Worm (Caenorhabditis elegans) whole organism, young adult: ENCODE data around the gene srh-187.

ENCODE experiments used
- B0019.2 ChIP-seq: fragments of 200-800 bp; sonication (Bioruptor generic); conservative IDR thresholded peaks from 2 replicates; pipeline ENCODE4 v1.3.6; 2022; ENCODE audit warnings: missing genetic modification reagents, missing genetic modification characterization, missing compliant biosample characterization
- B0336.3 ChIP-seq: fragments of 200-800 bp; sonication (Bioruptor generic); IDR thresholded peaks from 2 replicates; pipeline ENCODE4 v1.3.6; 2022; ENCODE audit warnings: missing genetic modification characterization, missing compliant biosample characterization
- C06A6.2 ChIP-seq: fragments of 200-800 bp; sonication (Bioruptor generic); conservative IDR thresholded peaks from 2 replicates; pipeline ENCODE4 v1.3.6; 2022; ENCODE audit warnings: missing genetic modification characterization, missing compliant biosample characterization
- C17E4.6 ChIP-seq: fragments of 200-800 bp; sonication (Bioruptor generic); IDR thresholded peaks from 2 replicates; pipeline ENCODE4 v1.3.6; 2022; ENCODE audit warnings: missing genetic modification reagents, missing genetic modification characterization, missing compliant biosample characterization
- F37B4.10 ChIP-seq: fragments of 200-800 bp; sonication (Bioruptor generic); IDR thresholded peaks from 2 replicates; pipeline ENCODE4 v1.3.6; 2022; ENCODE audit warnings: missing genetic modification characterization, missing compliant biosample characterization
- F39B2.1 ChIP-seq: fragments of 200-800 bp; sonication (Bioruptor generic); IDR thresholded peaks from 2 replicates; pipeline ENCODE4 v1.3.6; 2022; ENCODE audit warnings: missing genetic modification reagents, missing genetic modification characterization, missing compliant biosample characterization
- F57A8.1 ChIP-seq: fragments of 200-800 bp; sonication (Bioruptor generic); optimal IDR thresholded peaks from 2 replicates; lab custom pipeline; 2018; ENCODE audit warnings: mild to moderate bottlenecking, missing genetic modification characterization, moderate library complexity, missing compliant biosample characterization
- T07F8.4 ChIP-seq: sonication (generic microtip); optimal IDR thresholded peaks from 2 replicates; lab custom pipeline; 2016; ENCODE audit warnings: mild to moderate bottlenecking, missing genetic modification characterization, moderate library complexity, missing compliant biosample characterization
- Y53G8AR.9 ChIP-seq: fragments of 200-800 bp; sonication (Bioruptor generic); conservative IDR thresholded peaks from 2 replicates; pipeline ENCODE4 v1.3.6; 2022; ENCODE audit warnings: missing genetic modification reagents, missing genetic modification characterization, missing compliant biosample characterization
- Y79H2A.3 ChIP-seq: fragments of 200-800 bp; sonication (Bioruptor generic); conservative IDR thresholded peaks from 2 replicates; pipeline ENCODE4 v1.3.6; 2022; ENCODE audit warnings: missing genetic modification reagents, missing genetic modification characterization, missing compliant biosample characterization
- Y95B8A.8 ChIP-seq: fragments of 200-800 bp; sonication (Bioruptor generic); IDR thresholded peaks from 2 replicates; pipeline ENCODE4 v1.3.6; 2022; ENCODE audit warnings: missing genetic modification reagents, missing genetic modification characterization, missing compliant biosample characterization
- aptf-3 ChIP-seq: fragments of 200-800 bp; sonication (Bioruptor generic); IDR thresholded peaks from 2 replicates; pipeline ENCODE4 v1.3.6; 2022; ENCODE audit warnings: missing genetic modification characterization, missing compliant biosample characterization
- attf-6 ChIP-seq: fragments of 200-800 bp; sonication (Bioruptor generic); IDR thresholded peaks from 2 replicates; pipeline ENCODE4 v1.3.6; 2022; ENCODE audit warnings: missing genetic modification reagents, missing genetic modification characterization, missing compliant biosample characterization
- ceh-27 ChIP-seq: fragments of 200-800 bp; sonication (Bioruptor generic); optimal IDR thresholded peaks from 2 replicates; lab custom pipeline; 2018; ENCODE audit warnings: mild to moderate bottlenecking, missing genetic modification characterization, moderate library complexity, missing compliant biosample characterization
- ceh-58 ChIP-seq: fragments of 200-800 bp; sonication (Bioruptor generic); IDR thresholded peaks from 2 replicates; pipeline ENCODE4 v1.3.6; 2022; ENCODE audit warnings: missing genetic modification characterization, missing compliant biosample characterization
- ceh-91 ChIP-seq: fragments of 200-800 bp; sonication (Bioruptor generic); IDR thresholded peaks from 2 replicates; pipeline ENCODE4 v1.3.6; 2022; ENCODE audit warnings: missing genetic modification reagents, missing genetic modification characterization, missing compliant biosample characterization
- egrh-3 ChIP-seq: fragments of 200-800 bp; sonication (Bioruptor generic); IDR thresholded peaks from 2 replicates; pipeline ENCODE4 v1.3.6; 2022; ENCODE audit warnings: missing genetic modification reagents, missing genetic modification characterization, missing compliant biosample characterization
- fkh-3 ChIP-seq: sonication (generic microtip); optimal IDR thresholded peaks from 2 replicates; lab custom pipeline; 2016; ENCODE audit warnings: mild to moderate bottlenecking, missing genetic modification characterization, missing compliant biosample characterization
- let-607 ChIP-seq, 2 experiments: fragments of 200-800 bp in 1 of 2; sonication (Bioruptor generic) in 1 of 2; sonication (generic microtip) in 1 of 2; optimal IDR thresholded peaks; 2 replicates each; lab custom pipeline; 2016 to 2018; ENCODE audit warnings: mild to moderate bottlenecking in 2 of 2, missing compliant biosample characterization in 2 of 2, missing genetic modification characterization in 2 of 2, moderate library complexity in 2 of 2, missing genotype in 1 of 2
- lin-26 ChIP-seq: fragments of 200-800 bp; sonication (Bioruptor generic); IDR thresholded peaks from 2 replicates; pipeline ENCODE4 v1.3.6; 2022; ENCODE audit warnings: missing genetic modification reagents, missing genetic modification characterization, missing compliant biosample characterization
- lin-35 ChIP-seq, 3 experiments: fragments of 150-350 bp in 2 of 3; sonication (generic microtip) in 1 of 3; optimal IDR thresholded peaks; 2 replicates each; lab custom pipeline; 2014 to 2018; ENCODE audit warnings: missing biosample characterization in 3 of 3, missing genetic modification characterization in 3 of 3, missing genetic modification reagents in 3 of 3
- lin-54 ChIP-seq: fragments of 200-800 bp; sonication (Bioruptor generic); optimal IDR thresholded peaks from 2 replicates; lab custom pipeline; 2018; ENCODE audit warnings: mild to moderate bottlenecking, missing genetic modification characterization, missing compliant biosample characterization
- lsl-1 ChIP-seq: fragments of 200-800 bp; sonication (Bioruptor generic); optimal IDR thresholded peaks from 2 replicates; lab custom pipeline; 2018; ENCODE audit warnings: mild to moderate bottlenecking, missing genetic modification characterization, moderate library complexity, missing compliant biosample characterization
- madf-10 ChIP-seq: sonication (generic microtip); optimal IDR thresholded peaks from 2 replicates; lab custom pipeline; 2016; ENCODE audit warnings: mild to moderate bottlenecking, missing genetic modification characterization, missing compliant biosample characterization
- madf-3 ChIP-seq: fragments of 200-800 bp; sonication (Bioruptor generic); IDR thresholded peaks from 2 replicates; pipeline ENCODE4 v1.3.6; 2022; ENCODE audit warnings: missing genetic modification reagents, missing genetic modification characterization, missing compliant biosample characterization
- mel-28 ChIP-seq: sonication (generic microtip); optimal IDR thresholded peaks from 2 replicates; lab custom pipeline; 2016; ENCODE audit warnings: borderline replicate concordance, mild to moderate bottlenecking, missing genetic modification characterization, missing compliant biosample characterization
- nhr-120 ChIP-seq: fragments of 200-800 bp; sonication (Bioruptor generic); IDR thresholded peaks from 2 replicates; pipeline ENCODE4 v1.3.6; 2022; ENCODE audit warnings: missing genetic modification characterization, missing compliant biosample characterization
- pbrm-1 ChIP-seq: fragments of 200-800 bp; sonication (Bioruptor generic); IDR thresholded peaks from 2 replicates; pipeline ENCODE4 v1.3.6; 2022; ENCODE audit warnings: missing genetic modification reagents, missing genetic modification characterization, missing compliant biosample characterization
- sdz-38 ChIP-seq: sonication (generic microtip); optimal IDR thresholded peaks from 2 replicates; lab custom pipeline; 2016; ENCODE audit warnings: missing genotype, missing genetic modification characterization, missing compliant biosample characterization
- sea-2 ChIP-seq: fragments of 200-800 bp; sonication (Bioruptor generic); IDR thresholded peaks from 2 replicates; pipeline ENCODE4 v1.3.6; 2022; ENCODE audit warnings: missing genetic modification characterization, missing compliant biosample characterization
- sptf-2 ChIP-seq: fragments of 200-800 bp; sonication (Bioruptor generic); optimal IDR thresholded peaks from 2 replicates; lab custom pipeline; 2018; ENCODE audit warnings: mild to moderate bottlenecking, missing genetic modification characterization, missing compliant biosample characterization
- unc-130 ChIP-seq: sonication (generic microtip); optimal IDR thresholded peaks from 2 replicates; lab custom pipeline; 2016; ENCODE audit warnings: missing genetic modification reagents, missing genetic modification characterization, missing compliant biosample characterization
- unc-62 ChIP-seq: fragments of 150-350 bp; optimal IDR thresholded peaks from 2 replicates; lab custom pipeline; 2014; ENCODE audit warnings: missing biosample characterization, missing genetic modification reagents, missing genetic modification characterization
- xnd-1 ChIP-seq: sonication (generic microtip); optimal IDR thresholded peaks from 2 replicates; lab custom pipeline; 2016; ENCODE audit warnings: missing genotype, missing genetic modification reagents, missing genetic modification characterization, missing compliant biosample characterization
- zim-3 ChIP-seq: sonication (generic microtip); optimal IDR thresholded peaks from 2 replicates; lab custom pipeline; 2017; ENCODE audit warnings: mild to moderate bottlenecking, missing genetic modification characterization, moderate library complexity, missing compliant biosample characterization
- ztf-18 ChIP-seq: sonication (generic microtip); optimal IDR thresholded peaks from 2 replicates; lab custom pipeline; 2016; ENCODE audit warnings: missing genotype, mild to moderate bottlenecking, missing genetic modification characterization, missing compliant biosample characterization
- ztf-25 ChIP-seq: fragments of 200-800 bp; sonication (Bioruptor generic); IDR thresholded peaks from 2 replicates; pipeline ENCODE4 v1.3.6; 2022; ENCODE audit warnings: missing genetic modification reagents, missing genetic modification characterization, missing compliant biosample characterization
- ztf-26 ChIP-seq: sonication (generic microtip); optimal IDR thresholded peaks from 2 replicates; lab custom pipeline; 2017; ENCODE audit warnings: missing genetic modification characterization, missing compliant biosample characterization
- ztf-3 ChIP-seq: fragments of 200-800 bp; sonication (Bioruptor generic); optimal IDR thresholded peaks from 2 replicates; lab custom pipeline; 2018; ENCODE audit warnings: mild to moderate bottlenecking, missing genetic modification characterization, missing compliant biosample characterization
- ztf-6 ChIP-seq: fragments of 200-800 bp; sonication (Bioruptor generic); IDR thresholded peaks from 2 replicates; pipeline ENCODE4 v1.3.6; 2022; ENCODE audit warnings: missing genetic modification reagents, missing genetic modification characterization, missing compliant biosample characterization

Gene srh-187

DNA sequence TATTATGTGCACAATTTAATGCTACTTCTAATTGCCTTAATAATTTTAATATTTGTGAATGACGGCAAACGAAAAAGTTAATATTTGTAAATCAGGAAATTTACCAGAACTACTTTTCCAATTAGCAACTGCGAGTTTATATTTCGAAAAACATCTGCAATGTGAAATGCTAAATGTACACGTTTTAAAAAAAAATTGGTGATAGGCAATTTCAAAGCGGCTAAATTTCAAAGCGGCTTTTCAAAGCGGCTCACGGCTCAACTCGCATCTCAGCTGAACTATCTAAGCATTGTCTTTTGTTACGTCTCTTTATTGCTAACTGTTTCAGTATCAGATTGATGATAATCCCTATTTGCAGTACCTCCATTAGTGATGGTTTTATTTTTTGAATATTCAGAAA is at the start of gene srh-187:
TSS of gene srh-187 (minus strand) at position 101 of the 400 bp plus-strand sequence.
- TF ChIP-seq fkh-3 (tag; lab: Kevin White, UChicago), result no peak
- no peak for TF ChIP-seq pbrm-1 (GFP tag; lab: Robert Waterston, UW)
- TF ChIP-seq egrh-3, result no peak
- TF ChIP-seq F39B2.1 (GFP tag; lab: Robert Waterston, UW), result no peak
- no peak for TF ChIP-seq lin-54 (GFP tag; lab: Kevin White, UChicago)
- no peak for TF ChIP-seq ztf-18 (tag; lab: Kevin White, UChicago)
- no peak for TF ChIP-seq C17E4.6 (GFP tag; lab: Robert Waterston, UW)
- no peak for TF ChIP-seq ceh-58
- TF ChIP-seq madf-3 (GFP tag; lab: Robert Waterston, UW), result no peak
- TF ChIP-seq unc-130 (GFP tag; lab: Kevin White, UChicago), result no peak
- TF ChIP-seq F57A8.1 (GFP tag; lab: Kevin White, UChicago), result no peak
- no peak for TF ChIP-seq unc-62 (GFP tag; lab: Kevin White, UChicago)
- no peak for TF ChIP-seq ztf-26
- no peak for TF ChIP-seq sea-2 (GFP tag; lab: Robert Waterston, UW)
- TF ChIP-seq lin-26 (GFP tag; lab: Robert Waterston, UW), result no peak
- TF ChIP-seq ztf-25, result no peak
- no peak for TF ChIP-seq ceh-27
- TF ChIP-seq Y79H2A.3 (GFP tag; lab: Robert Waterston, UW), result no peak
- no peak for TF ChIP-seq Y95B8A.8 (GFP tag; lab: Robert Waterston, UW)
- TF ChIP-seq sptf-2, result no peak

DNA sequence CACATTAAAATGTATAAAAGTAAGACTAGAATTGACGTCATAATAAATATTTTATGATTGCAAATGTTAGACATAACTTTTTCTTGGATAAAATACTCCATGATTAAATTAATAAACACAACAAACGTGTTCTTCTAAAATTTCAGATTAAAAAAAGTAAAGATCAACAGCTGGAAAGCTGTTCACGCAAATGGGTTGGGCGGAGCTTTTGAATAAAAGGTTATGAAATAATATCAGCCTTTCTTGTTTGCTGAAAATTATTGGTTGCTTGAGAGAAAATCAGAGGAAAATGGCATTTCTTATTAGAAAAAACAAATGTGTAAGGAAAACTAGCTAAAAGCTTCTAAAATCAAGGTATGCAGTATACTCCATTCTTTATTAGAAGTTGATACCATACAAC is 48.0 kb upstream of the srh-187 start, which contains the start of gene C02H6.3:
TSS of gene C02H6.3 (minus strand) at position 101 of the 400 bp plus-strand sequence.
- TF ChIP-seq C06A6.2 (no peak), sdz-38 (tag; lab: Kevin White, UChicago) (no peak), ceh-91 (GFP tag; lab: Robert Waterston, UW) (no peak), zim-3 (tag; lab: Kevin White, UChicago) (no peak), aptf-3 (GFP tag; lab: Robert Waterston, UW) (no peak), B0019.2 (no peak), ztf-25 (no peak), B0336.3 (GFP tag; lab: Robert Waterston, UW) (no peak), xnd-1 (tag; lab: Kevin White, UChicago) (no peak)

DNA sequence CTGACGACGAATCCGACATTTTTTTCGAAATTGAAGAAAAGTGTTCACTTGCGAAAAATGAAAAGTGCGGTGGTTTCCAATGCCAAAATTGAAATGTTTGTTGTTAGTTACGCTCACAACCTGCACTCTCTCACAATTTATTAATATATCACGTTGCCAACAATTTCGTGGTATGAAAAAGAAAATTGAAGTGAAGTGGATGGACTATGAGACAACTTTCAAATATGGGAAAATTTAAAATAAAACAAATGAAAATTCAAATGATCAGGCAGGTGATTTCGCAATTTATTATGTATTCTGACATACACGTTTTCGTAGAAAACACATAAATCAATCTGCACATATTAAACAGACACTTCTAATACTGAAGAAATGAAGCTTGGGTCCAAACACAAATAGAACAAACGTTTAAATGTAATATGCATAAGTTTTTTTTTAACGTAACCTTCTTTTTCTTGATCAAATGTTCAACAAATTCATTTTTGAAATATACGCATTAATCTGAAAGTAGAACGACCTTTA is 46.4 kb upstream of the srh-187 start, which contains the start of gene srp-6:
TSS of gene srp-6 (minus strand) at position 51 of the 522 bp plus-strand sequence.
- TF ChIP-seq Y53G8AR.9 (no peak), let-607 (tag; optimal IDR thresholded peaks at IDR 0.05; lab: Kevin White, UChicago) (no peak), nhr-120 (GFP tag; lab: Robert Waterston, UW) (no peak), attf-6 (no peak), Y79H2A.3 (GFP tag; lab: Robert Waterston, UW) (no peak), zim-3 (tag; lab: Kevin White, UChicago) (no peak), mel-28 (tag; lab: Kevin White, UChicago) (no peak), lsl-1 (no peak), madf-3 (GFP tag; lab: Robert Waterston, UW) (no peak), aptf-3 (GFP tag; lab: Robert Waterston, UW) (no peak), sea-2 (GFP tag; lab: Robert Waterston, UW) (no peak), B0336.3 (GFP tag; lab: Robert Waterston, UW) (no peak), F37B4.10 (GFP tag; lab: Robert Waterston, UW) (no peak), ztf-3 (GFP tag; lab: Kevin White, UChicago) (no peak), C17E4.6 (GFP tag; lab: Robert Waterston, UW) (no peak), madf-10 (tag; lab: Kevin White, UChicago) (no peak), ztf-6 (GFP tag; lab: Robert Waterston, UW) (no peak), T07F8.4 (no peak), lin-35 (GFP tag; optimal IDR thresholded peaks at IDR 0.05; lab: Kevin White, UChicago) (no peak)
